Worm (Caenorhabditis elegans) whole organism, L2 larva: ENCODE results near the gene W08A12.2.

ENCODE experiments used
- elt-1 ChIP-seq: fragments of 150-350 bp; optimal IDR thresholded peaks from 2 replicates; lab custom pipeline; 2014; ENCODE audit warnings: missing biosample characterization, missing genetic modification characterization
- mdl-1 ChIP-seq, 2 experiments: fragments of 150-350 bp in 1 of 2; sonication (generic microtip) in 1 of 2; optimal IDR thresholded peaks; 2 replicates each; lab custom pipeline; 2017; ENCODE audit warnings: missing biosample characterization in 2 of 2, missing genetic modification characterization in 2 of 2
- nhr-237 ChIP-seq: fragments of 150-350 bp; optimal IDR thresholded peaks from 2 replicates; lab custom pipeline; 2014; ENCODE audit warnings: missing biosample characterization, missing genetic modification characterization
- nhr-25 ChIP-seq: fragments of 150-350 bp; sonication (generic microtip); optimal IDR thresholded peaks from 3 replicates; lab custom pipeline; 2014; ENCODE audit warnings: missing biosample characterization, missing genetic modification characterization
- nhr-77 ChIP-seq: fragments of 150-350 bp; optimal IDR thresholded peaks from 2 replicates; lab custom pipeline; 2014; ENCODE audit warnings: missing biosample characterization, missing genetic modification characterization
- skn-1 ChIP-seq: sonication (generic microtip); optimal IDR thresholded peaks from 2 replicates; lab custom pipeline; 2017; ENCODE audit warnings: missing biosample characterization, missing genetic modification characterization
- unc-62 ChIP-seq: fragments of 150-350 bp; optimal IDR thresholded peaks from 2 replicates; lab custom pipeline; 2014; ENCODE audit warnings: missing biosample characterization, missing genetic modification reagents, missing genetic modification characterization
- ztf-11 ChIP-seq: sonication (generic microtip); optimal IDR thresholded peaks from 2 replicates; lab custom pipeline; 2017; ENCODE audit warnings: missing biosample characterization, missing genetic modification characterization

DNA sequence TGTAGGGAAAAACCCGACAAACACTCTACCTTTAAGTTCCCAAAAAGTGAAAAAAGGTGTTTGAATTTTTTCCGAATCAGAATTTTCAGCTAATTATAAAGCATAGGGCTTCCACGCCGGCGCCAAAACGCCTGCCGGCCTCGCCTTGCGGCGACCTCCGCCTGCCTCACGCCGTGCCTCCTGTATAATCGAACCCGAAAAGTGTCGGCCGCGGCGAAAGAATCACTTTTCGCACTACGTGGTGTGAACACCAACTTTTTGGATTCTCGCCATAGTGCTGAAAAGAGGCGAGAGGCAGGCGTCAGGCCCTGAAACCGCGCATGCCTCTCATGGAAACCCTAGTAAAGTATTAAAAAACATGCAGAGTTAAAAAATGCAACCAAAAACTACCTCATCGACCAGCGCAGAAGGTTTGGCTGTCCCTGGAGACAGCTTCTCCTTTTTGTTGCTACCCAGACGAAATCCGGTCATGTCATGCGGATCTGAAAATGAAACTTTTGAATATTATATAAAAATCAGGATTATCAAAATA lies 29.9 kb upstream of the W08A12.2 start, which contains the start of gene nrsn-1:
- TF ChIP-seq nhr-25 (tag; lab: Kevin White, UChicago) (no peak), ztf-11 (no peak), unc-62 (no peak), nhr-77 (no peak), skn-1 (tag; lab: Kevin White, UChicago) (no peak), elt-1 (tag; lab: Kevin White, UChicago) (no peak), mdl-1 (tag; optimal IDR thresholded peaks at IDR 0.05; lab: Kevin White, UChicago) (no peak), nhr-237 (tag; lab: Kevin White, UChicago) (no peak)
